In the genomic region with DNA sequence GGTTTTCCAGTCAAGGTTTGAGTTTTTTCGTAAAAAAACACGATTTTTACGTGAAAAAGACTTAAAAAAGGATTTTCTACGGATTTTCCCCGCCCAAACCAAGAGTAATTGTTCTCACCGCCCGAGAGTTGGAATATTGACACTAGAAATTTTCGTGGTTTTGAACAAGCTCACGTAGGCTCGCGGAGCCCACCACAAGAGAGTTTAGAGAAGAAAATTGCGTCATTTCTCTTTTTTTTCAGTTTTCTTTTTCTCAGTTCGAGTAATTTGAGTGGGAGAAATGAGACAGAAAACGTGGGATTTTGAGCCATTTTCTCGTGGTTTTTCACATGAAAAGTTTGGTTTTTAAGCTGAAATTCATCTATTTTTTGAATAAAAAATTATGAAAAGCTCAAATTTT, we compare ENCODE assay signal across 4 worm cellular contexts.
TF ChIP-seq lines count a peak whose summit lies in the region.

No protein-coding gene starts in this region.

TF ChIP-seq in whole organism, L1 larva, 84 proteins besides CTCF, POLR2A, EP300 and RAD21:
- TF ChIP-seq fkh-8 (tag; optimal IDR thresholded peaks at IDR 0.05; lab: Kevin White, UChicago), result peak; percentile 18
- no peak for TF ChIP-seq nhr-47 (tag; optimal IDR thresholded peaks at IDR 0.05; lab: Kevin White, UChicago)
TF ChIP-seq in whole organism, L1 larva: peak in this region for 1.

TF ChIP-seq in whole organism, L2 larva, 48 proteins besides CTCF, POLR2A, EP300 and RAD21:
- TF ChIP-seq sma-3 (GFP tag; optimal IDR thresholded peaks at IDR 0.05; lab: Kevin White, UChicago), result no peak
- no peak for TF ChIP-seq nhr-23 (tag; optimal IDR thresholded peaks at IDR 0.05; lab: Kevin White, UChicago)
- TF ChIP-seq gmeb-1 (tag; optimal IDR thresholded peaks at IDR 0.05; lab: Kevin White, UChicago), result no peak
- TF ChIP-seq ztf-4 (tag; optimal IDR thresholded peaks at IDR 0.05; lab: Kevin White, UChicago), result no peak
- TF ChIP-seq mdl-1 (tag; optimal IDR thresholded peaks at IDR 0.05; lab: Kevin White, UChicago), result no peak
- TF ChIP-seq nhr-129 (tag; optimal IDR thresholded peaks at IDR 0.05; lab: Kevin White, UChicago), result peak; percentile 67
- no peak for TF ChIP-seq C34F6.9 (tag; optimal IDR thresholded peaks at IDR 0.05; lab: Kevin White, UChicago)

TF ChIP-seq in whole organism, L3 larva, 47 proteins besides CTCF, POLR2A, EP300 and RAD21:
- TF ChIP-seq nhr-76 (tag; optimal IDR thresholded peaks at IDR 0.05; lab: Kevin White, UChicago), result no peak
- no peak for TF ChIP-seq egl-5 (tag; optimal IDR thresholded peaks at IDR 0.05; lab: Kevin White, UChicago)
- TF ChIP-seq pha-4 (tag; optimal IDR thresholded peaks at IDR 0.05; lab: Kevin White, UChicago), result no peak
- TF ChIP-seq mml-1 (tag; optimal IDR thresholded peaks at IDR 0.05; lab: Kevin White, UChicago), result no peak
- peak; percentile 8 for TF ChIP-seq nfya-1 (tag; optimal IDR thresholded peaks at IDR 0.05; lab: Kevin White, UChicago; ENCODE audit: insufficient read depth)
- no peak for TF ChIP-seq nhr-23 (tag; optimal IDR thresholded peaks at IDR 0.05; lab: Kevin White, UChicago)
- no peak for TF ChIP-seq ama-1 (optimal IDR thresholded peaks at IDR 0.05; lab: Kevin White, UChicago)

TF ChIP-seq in whole organism, mixed stage, embryonic, 35 proteins besides CTCF, POLR2A, EP300 and RAD21:
- TF ChIP-seq unc-120 (tag; optimal IDR thresholded peaks at IDR 0.05; lab: Kevin White, UChicago; ENCODE audit: poor library complexity, severe bottlenecking), result no peak
- TF ChIP-seq zip-8 (tag; optimal IDR thresholded peaks at IDR 0.05; lab: Kevin White, UChicago), result peak; percentile 48
TF ChIP-seq in whole organism, mixed stage, embryonic: peak in this region for 1.
